Worm (Caenorhabditis elegans) whole organism, early embryonic: Measurements from ENCODE around the gene R11D1.3.

ENCODE experiments used
- B0310.2 ChIP-seq: sonication (generic microtip); optimal IDR thresholded peaks from 2 replicates; lab custom pipeline; 2016; ENCODE audit warnings: mild to moderate bottlenecking, missing genetic modification characterization, missing compliant biosample characterization
- aly-1 ChIP-seq: sonication (generic microtip); optimal IDR thresholded peaks from 2 replicates; lab custom pipeline; 2016; ENCODE audit warnings: missing genetic modification characterization, missing compliant biosample characterization
- ceh-13 ChIP-seq: fragments of 200-800 bp; sonication (Bioruptor generic); optimal IDR thresholded peaks from 2 replicates; lab custom pipeline; 2018; ENCODE audit warnings: mild to moderate bottlenecking, missing genetic modification characterization, missing compliant biosample characterization
- ets-7 ChIP-seq: sonication (generic microtip); optimal IDR thresholded peaks from 2 replicates; lab custom pipeline; 2016; ENCODE audit warnings: missing genotype, missing genetic modification characterization, missing compliant biosample characterization
- hnd-1 ChIP-seq: sonication (generic microtip); optimal IDR thresholded peaks from 2 replicates; lab custom pipeline; 2016; ENCODE audit warnings: missing genetic modification characterization, missing compliant biosample characterization
- sea-1 ChIP-seq: fragments of 200-800 bp; sonication (Bioruptor generic); conservative IDR thresholded peaks from 2 replicates; pipeline ENCODE4 v1.3.6; 2022; ENCODE audit warnings: missing genetic modification characterization, missing compliant biosample characterization
- tbx-37 ChIP-seq: fragments of 200-800 bp; sonication (Bioruptor generic); conservative IDR thresholded peaks from 2 replicates; pipeline ENCODE4 v1.3.6; 2022; ENCODE audit warnings: missing genetic modification reagents, missing genetic modification characterization, missing compliant biosample characterization

DNA sequence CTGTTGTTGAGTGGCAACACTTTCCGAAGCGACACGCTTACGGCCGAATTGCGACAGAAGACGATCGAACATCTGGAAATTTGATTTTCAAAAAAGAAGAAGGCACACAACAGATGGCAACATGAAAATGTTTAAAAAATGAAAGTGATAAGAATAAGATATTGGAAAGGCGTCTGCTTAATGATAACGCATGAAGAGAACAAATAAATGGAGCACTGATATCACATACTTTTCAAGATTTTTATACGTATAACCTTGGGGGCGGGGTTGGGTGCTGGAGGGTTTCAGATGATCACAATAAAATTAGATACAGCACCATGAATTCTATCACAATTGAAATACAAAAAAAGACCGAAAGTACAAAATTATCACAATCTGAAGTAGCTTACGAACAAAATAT lies 33.1 kb upstream of the R11D1.3 start, which contains the start of gene C15C8.7:
- TF ChIP-seq ceh-13 (GFP tag; lab: Kevin White, UChicago), result no peak
- TF ChIP-seq sea-1 (GFP tag; lab: Robert Waterston, UW), result no peak
- TF ChIP-seq tbx-37, result no peak
- no peak for TF ChIP-seq B0310.2 (tag; lab: Kevin White, UChicago)
- TF ChIP-seq aly-1 (tag; lab: Kevin White, UChicago), result no peak
- TF ChIP-seq ets-7, result no peak
- no peak for TF ChIP-seq hnd-1
